Worm (Caenorhabditis elegans) whole organism, young adult: ENCODE results near the gene srlf-4.

Source experiments
- B0019.2 ChIP-seq: fragments of 200-800 bp; sonication (Bioruptor generic); conservative IDR thresholded peaks from 2 replicates; pipeline ENCODE4 v1.3.6; 2022; ENCODE audit warnings: missing genetic modification reagents, missing genetic modification characterization, missing compliant biosample characterization
- C06A6.2 ChIP-seq: fragments of 200-800 bp; sonication (Bioruptor generic); conservative IDR thresholded peaks from 2 replicates; pipeline ENCODE4 v1.3.6; 2022; ENCODE audit warnings: missing genetic modification characterization, missing compliant biosample characterization
- ZK185.1 ChIP-seq: sonication (generic microtip); optimal IDR thresholded peaks from 2 replicates; lab custom pipeline; 2016; ENCODE audit warnings: mild to moderate bottlenecking, missing genetic modification characterization, missing compliant biosample characterization; ENCODE audit not compliant: poor library complexity, severe bottlenecking
- dpl-1 ChIP-seq: fragments of 150-350 bp; optimal IDR thresholded peaks from 2 replicates; lab custom pipeline; 2014; ENCODE audit warnings: missing biosample characterization, missing genetic modification reagents, missing genetic modification characterization
- fkh-3 ChIP-seq: sonication (generic microtip); optimal IDR thresholded peaks from 2 replicates; lab custom pipeline; 2016; ENCODE audit warnings: mild to moderate bottlenecking, missing genetic modification characterization, missing compliant biosample characterization

ce11 chrIV:12920553-12920952 lies 3.7 kb downstream of the srlf-4 start:
- TF ChIP-seq fkh-3 (tag; lab: Kevin White, UChicago) (no peak), dpl-1 (GFP tag; lab: Kevin White, UChicago) (no peak), ZK185.1 (tag; lab: Kevin White, UChicago) (no peak), C06A6.2 (GFP tag; lab: Robert Waterston, UW) (no peak), B0019.2 (GFP tag; lab: Robert Waterston, UW) (no peak)
